Fruit fly (Drosophila melanogaster) whole organism, embryonic: ENCODE data around the gene CG13947.

Experiments
- Bteb2 ChIP-seq: fragments of 200-800 bp; sonication (Bioruptor generic); optimal IDR thresholded peaks from 2 replicates; lab custom pipeline; 2016; ENCODE audit warnings: missing biosample characterization, missing genetic modification characterization
- CG10147 ChIP-seq: fragments of 200-800 bp; sonication (Bioruptor generic); optimal IDR thresholded peaks from 2 replicates; lab custom pipeline; 2019; ENCODE audit warnings: missing biosample characterization, mild to moderate bottlenecking, missing genetic modification characterization, moderate library complexity
- CG10209 ChIP-seq: fragments of 200-800 bp; sonication (Bioruptor generic); optimal IDR thresholded peaks from 3 replicates; lab custom pipeline; 2017; ENCODE audit warnings: missing biosample characterization, mild to moderate bottlenecking, missing genetic modification characterization, missing genetic modification reagents
- CG10543 ChIP-seq: fragments of 200-800 bp; sonication (Bioruptor generic); optimal IDR thresholded peaks from 3 replicates; lab custom pipeline; 2017; ENCODE audit warnings: missing biosample characterization, mild to moderate bottlenecking, missing genetic modification characterization, moderate library complexity
- CG10654 ChIP-seq: fragments of 200-800 bp; sonication (Bioruptor generic); optimal IDR thresholded peaks from 2 replicates; lab custom pipeline; 2016; ENCODE audit warnings: missing biosample characterization, missing genetic modification characterization
- CG14667 ChIP-seq: fragments of 200-800 bp; sonication (Bioruptor generic); IDR thresholded peaks from 2 replicates; pipeline ENCODE4 v1.3.6; 2022; ENCODE audit warnings: missing biosample characterization, missing genetic modification characterization
- CG2202 ChIP-seq: fragments of 200-800 bp; sonication (Bioruptor generic); optimal IDR thresholded peaks from 2 replicates; lab custom pipeline; 2018; ENCODE audit warnings: missing biosample characterization, mild to moderate bottlenecking, missing genetic modification characterization
- CG2712 ChIP-seq: fragments of 200-800 bp; optimal IDR thresholded peaks from 3 replicates; lab custom pipeline; 2019; ENCODE audit warnings: missing biosample characterization, mild to moderate bottlenecking, missing genetic modification characterization, moderate library complexity
- CG2889 ChIP-seq: fragments of 200-800 bp; sonication (Bioruptor generic); IDR thresholded peaks from 3 replicates; pipeline ENCODE4 v1.3.6; 2022; ENCODE audit warnings: missing biosample characterization, missing genetic modification characterization
- CG34224 ChIP-seq: fragments of 200-800 bp; sonication (Bioruptor generic); IDR thresholded peaks from 3 replicates; pipeline ENCODE4 v1.3.6; 2022; ENCODE audit warnings: missing biosample characterization, missing genetic modification characterization; ENCODE audit not compliant: partially characterized antibody
- CG3847 ChIP-seq: fragments of 200-800 bp; sonication (Bioruptor generic); IDR thresholded peaks from 2 replicates; pipeline ENCODE4 v1.3.6; 2022; ENCODE audit warnings: missing biosample characterization, missing genetic modification characterization
- CG4854 ChIP-seq: fragments of 200-800 bp; sonication (Bioruptor generic); optimal IDR thresholded peaks from 2 replicates; lab custom pipeline; 2016; ENCODE audit warnings: missing biosample characterization, missing genetic modification characterization, inconsistent platforms
- CG6791 ChIP-seq: fragments of 200-800 bp; sonication (Bioruptor generic); IDR thresholded peaks from 3 replicates; pipeline ENCODE4 v1.3.6; 2022; ENCODE audit warnings: missing biosample characterization, missing genetic modification characterization; ENCODE audit not compliant: partially characterized antibody
- CG8388 ChIP-seq: fragments of 200-800 bp; sonication (Bioruptor generic); optimal IDR thresholded peaks from 2 replicates; lab custom pipeline; 2019; ENCODE audit warnings: missing biosample characterization, mild to moderate bottlenecking, missing genetic modification characterization, moderate library complexity
- CG9437 ChIP-seq: fragments of 200-800 bp; sonication (Bioruptor generic); optimal IDR thresholded peaks from 2 replicates; lab custom pipeline; 2018; ENCODE audit warnings: missing biosample characterization, mild to moderate bottlenecking, missing genetic modification characterization
- CG9876 ChIP-seq: fragments of 200-800 bp; sonication (Bioruptor generic); optimal IDR thresholded peaks from 2 replicates; lab custom pipeline; 2016; ENCODE audit warnings: missing biosample characterization, missing genetic modification characterization
- Dip3 ChIP-seq: fragments of 200-800 bp; sonication (Bioruptor generic); optimal IDR thresholded peaks from 3 replicates; lab custom pipeline; 2016; ENCODE audit warnings: missing biosample characterization, missing genetic modification characterization
- E2f2 ChIP-seq: fragments of 200-800 bp; sonication (Bioruptor generic); IDR thresholded peaks from 2 replicates; pipeline ENCODE4 v1.3.6; 2022; ENCODE audit warnings: missing biosample characterization, missing genetic modification characterization
- GATAe ChIP-seq: fragments of 200-800 bp; sonication (Bioruptor generic); conservative IDR thresholded peaks from 2 replicates; pipeline ENCODE4 v1.3.6; 2022; ENCODE audit warnings: missing biosample characterization, missing genetic modification characterization
- Hmx ChIP-seq: fragments of 200-800 bp; sonication (Bioruptor generic); optimal IDR thresholded peaks from 2 replicates; lab custom pipeline; 2016; ENCODE audit warnings: missing biosample characterization, missing genetic modification characterization
- Hr51 ChIP-seq, 2 experiments: fragments of 200-800 bp; sonication (Bioruptor generic); optimal IDR thresholded peaks; 2 replicates in 1 of 2; 3 replicates in 1 of 2; lab custom pipeline; 2016 to 2018; ENCODE audit warnings: missing biosample characterization in 2 of 2, missing genetic modification characterization in 2 of 2, mild to moderate bottlenecking in 1 of 2, moderate library complexity in 1 of 2
- Hr78 ChIP-seq, 2 experiments: fragments of 200-800 bp in 1 of 2; fragments of >200 bp in 1 of 2; sonication (Bioruptor generic) in 1 of 2; optimal IDR thresholded peaks; 2 replicates each; lab custom pipeline; 2017 to 2019; ENCODE audit warnings: missing biosample characterization in 2 of 2, missing genetic modification characterization in 2 of 2, mild to moderate bottlenecking in 1 of 2, moderate library complexity in 1 of 2
- Hsf ChIP-seq: fragments of 200-800 bp; sonication (Bioruptor generic); optimal IDR thresholded peaks from 3 replicates; lab custom pipeline; 2016; ENCODE audit warnings: missing biosample characterization, missing genetic modification characterization
- Mad ChIP-seq: fragments of 200-800 bp; sonication (Bioruptor generic); optimal IDR thresholded peaks from 2 replicates; lab custom pipeline; 2016; ENCODE audit warnings: missing biosample characterization, missing genetic modification characterization
- Med ChIP-seq: fragments of 200-800 bp; sonication (Bioruptor generic); peaks from one replicate; lab custom pipeline; 2016; ENCODE audit warnings: missing biosample characterization, missing genetic modification characterization, mild to moderate bottlenecking, inconsistent platforms, moderate library complexity
- NfI ChIP-seq: fragments of 200-800 bp; sonication (Bioruptor generic); optimal IDR thresholded peaks from 3 replicates; lab custom pipeline; 2018; ENCODE audit warnings: missing biosample characterization, mild to moderate bottlenecking, missing genetic modification characterization, moderate library complexity
- PHDP ChIP-seq: fragments of 200-800 bp; sonication (Bioruptor generic); optimal IDR thresholded peaks from 3 replicates; lab custom pipeline; 2018; ENCODE audit warnings: missing biosample characterization, mild to moderate bottlenecking, missing genetic modification characterization, moderate library complexity
- Poxn ChIP-seq: fragments of 200-800 bp; sonication (Bioruptor generic); IDR thresholded peaks from 2 replicates; pipeline ENCODE4 v1.3.6; 2022; ENCODE audit warnings: missing biosample characterization, missing genetic modification characterization
- Sin3A ChIP-seq: fragments of >200 bp; optimal IDR thresholded peaks from 2 replicates; lab custom pipeline; 2018
- Six4 ChIP-seq: fragments of 200-800 bp; sonication (Bioruptor generic); optimal IDR thresholded peaks from 2 replicates; lab custom pipeline; 2016; ENCODE audit warnings: missing biosample characterization, missing genetic modification characterization
- Sox102F ChIP-seq: fragments of 200-800 bp; sonication (Bioruptor generic); optimal IDR thresholded peaks from 2 replicates; lab custom pipeline; 2018; ENCODE audit warnings: missing biosample characterization, mild to moderate bottlenecking, missing genetic modification characterization, moderate library complexity
- ap ChIP-seq: fragments of 200-800 bp; sonication (Bioruptor generic); IDR thresholded peaks from 2 replicates; pipeline ENCODE4 v1.3.6; 2022; ENCODE audit warnings: missing biosample characterization, missing genetic modification characterization
- cato ChIP-seq: fragments of 200-800 bp; sonication (Bioruptor generic); optimal IDR thresholded peaks from 2 replicates; lab custom pipeline; 2016; ENCODE audit warnings: missing biosample characterization, missing genetic modification characterization, borderline replicate concordance
- cwo ChIP-seq: fragments of 200-800 bp; sonication (Bioruptor generic); optimal IDR thresholded peaks from 3 replicates; lab custom pipeline; 2017; ENCODE audit warnings: missing biosample characterization, missing genetic modification characterization, mild to moderate bottlenecking, moderate library complexity, missing genetic modification reagents
- gem ChIP-seq: fragments of 200-800 bp; sonication (Bioruptor generic); optimal IDR thresholded peaks from 2 replicates; lab custom pipeline; 2019; ENCODE audit warnings: missing biosample characterization, mild to moderate bottlenecking, missing genetic modification characterization, moderate library complexity
- kah ChIP-seq: fragments of 200-800 bp; sonication (Bioruptor generic); optimal IDR thresholded peaks from 2 replicates; lab custom pipeline; 2018; ENCODE audit warnings: missing biosample characterization, mild to moderate bottlenecking, missing genetic modification characterization
- lbe ChIP-seq: fragments of 200-800 bp; sonication (Bioruptor generic); optimal IDR thresholded peaks from 2 replicates; lab custom pipeline; 2016; ENCODE audit warnings: missing biosample characterization, mild to moderate bottlenecking, missing genetic modification characterization
- lmd ChIP-seq: fragments of 200-800 bp; sonication (Bioruptor generic); IDR thresholded peaks from 2 replicates; pipeline ENCODE4 v1.3.6; 2022; ENCODE audit warnings: missing biosample characterization, missing genetic modification characterization
- mam ChIP-seq: fragments of 200-800 bp; sonication (Bioruptor generic); optimal IDR thresholded peaks from 3 replicates; lab custom pipeline; 2016; ENCODE audit warnings: missing biosample characterization, missing genetic modification characterization
- org-1 ChIP-seq: fragments of 200-800 bp; sonication (Bioruptor generic); optimal IDR thresholded peaks from 2 replicates; lab custom pipeline; 2017; ENCODE audit warnings: missing biosample characterization, missing genetic modification characterization
- pzg ChIP-seq: fragments of 200-800 bp; sonication (Bioruptor generic); optimal IDR thresholded peaks from 3 replicates; lab custom pipeline; 2018; ENCODE audit warnings: missing biosample characterization, mild to moderate bottlenecking, missing genetic modification characterization, moderate library complexity
- sc ChIP-seq, 3 experiments: fragments of >200 bp in 2 of 3; fragments of 200-800 bp in 1 of 3; sonication (Bioruptor generic) in 1 of 3; optimal IDR thresholded peaks; 2 replicates in 2 of 3; 3 replicates in 1 of 3; lab custom pipeline; 2017; ENCODE audit warnings: mild to moderate bottlenecking in 1 of 3, missing biosample characterization in 1 of 3, missing genetic modification characterization in 1 of 3, missing genetic modification reagents in 1 of 3
- schlank ChIP-seq: fragments of 200-800 bp; sonication (Bioruptor generic); optimal IDR thresholded peaks from 2 replicates; lab custom pipeline; 2018; ENCODE audit warnings: missing biosample characterization, mild to moderate bottlenecking, missing genetic modification characterization
- sim ChIP-seq: fragments of 200-800 bp; sonication (Bioruptor generic); IDR thresholded peaks from 2 replicates; pipeline ENCODE4 v1.3.6; 2022; ENCODE audit warnings: missing biosample characterization, missing genetic modification characterization
- slp2 ChIP-seq: fragments of 200-800 bp; sonication (Bioruptor generic); optimal IDR thresholded peaks from 2 replicates; lab custom pipeline; 2016; ENCODE audit warnings: missing biosample characterization, missing genetic modification characterization
- stwl ChIP-seq: fragments of 200-800 bp; sonication (Bioruptor generic); optimal IDR thresholded peaks from 3 replicates; lab custom pipeline; 2018; ENCODE audit warnings: missing biosample characterization, mild to moderate bottlenecking, missing genetic modification characterization, moderate library complexity
- trem ChIP-seq: fragments of 200-800 bp; optimal IDR thresholded peaks from 3 replicates; lab custom pipeline; 2019; ENCODE audit warnings: missing biosample characterization, mild to moderate bottlenecking, missing genetic modification characterization, moderate library complexity
- wor ChIP-seq: fragments of 200-800 bp; sonication (Bioruptor generic); IDR thresholded peaks from 2 replicates; pipeline ENCODE4 v1.3.6; 2022; ENCODE audit warnings: missing biosample characterization, missing genetic modification characterization

CG13947 gene

DNA sequence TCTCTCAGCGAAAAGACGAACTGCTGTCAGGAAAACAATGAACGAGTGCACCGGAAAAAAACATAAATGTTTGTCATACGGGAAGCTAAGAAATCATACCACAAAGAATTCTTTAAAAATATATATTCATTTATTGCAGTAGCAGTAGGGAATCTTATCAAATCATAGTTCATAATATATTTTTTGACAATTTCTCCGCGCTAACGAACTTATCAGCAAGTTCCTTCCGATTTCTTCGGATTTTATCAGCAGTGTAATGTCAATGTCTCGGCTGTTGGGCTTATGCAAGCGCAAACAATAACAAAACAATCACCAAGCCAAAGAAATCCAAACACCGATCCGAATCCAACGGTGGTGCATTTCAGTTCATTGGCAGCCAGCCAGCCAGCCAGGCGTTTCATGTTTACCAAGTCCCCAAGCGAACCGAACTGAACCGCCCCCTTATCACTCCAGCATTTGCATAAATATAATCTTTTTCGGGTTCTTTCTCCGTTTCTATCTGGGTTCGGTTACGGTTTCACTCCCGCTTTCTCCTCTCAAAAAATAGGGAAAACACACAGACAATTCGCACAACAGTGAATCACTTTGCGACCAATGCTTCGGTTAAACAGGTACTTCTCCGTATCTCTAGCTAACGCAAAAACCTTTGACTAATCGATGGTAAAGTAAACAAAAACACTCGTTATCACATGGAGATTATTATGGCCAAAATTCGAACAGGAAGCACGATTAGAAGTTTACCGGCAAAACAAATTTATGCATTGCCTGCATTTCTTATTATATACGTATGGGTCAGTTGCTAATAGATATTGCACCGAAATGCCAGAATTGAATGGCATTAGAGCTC is 48.8 kb downstream of the CG13947 start (continued):
- no peak for TF ChIP-seq sc (optimal IDR thresholded peaks at IDR 0.05; lab: Kevin White, UChicago)
- peak; percentile 69 for TF ChIP-seq sc (GFP tag; optimal IDR thresholded peaks at IDR 0.05; lab: Kevin White, UChicago)
- TF ChIP-seq Bteb2 = no peak
- no peak for TF ChIP-seq Hr51 (GFP tag; optimal IDR thresholded peaks at IDR 0.05; lab: Kevin White, UChicago)
- peak; percentile 74 for TF ChIP-seq Med (GFP tag; lab: Kevin White, UChicago)
- no peak for TF ChIP-seq Sin3A (lab: Kevin White, UChicago)
- peak; percentile 29 for TF ChIP-seq CG9437 (GFP tag; lab: Kevin White, UChicago)
- peak; percentile 18 for TF ChIP-seq cato
- TF ChIP-seq CG2712 (tag; lab: Kevin White, UChicago) = peak; percentile 63
- TF ChIP-seq CG10543 (GFP tag; lab: Kevin White, UChicago) = no peak
- TF ChIP-seq cwo (GFP tag; lab: Kevin White, UChicago) = peak; percentile 26
- TF ChIP-seq NfI = no peak
- no peak for TF ChIP-seq ap (GFP tag; lab: Robert Waterston, UW)
- no peak for TF ChIP-seq wor (GFP tag; lab: Robert Waterston, UW)
- TF ChIP-seq sim = no peak
- no peak for TF ChIP-seq kah (GFP tag; lab: Kevin White, UChicago)
- no peak; the same call in 1 of the 2 replicates for TF ChIP-seq lmd (GFP tag; lab: Robert Waterston, UW)
- TF ChIP-seq Hmx (GFP tag; lab: Kevin White, UChicago) = no peak
- no peak for TF ChIP-seq CG10654 (GFP tag; lab: Kevin White, UChicago)
- TF ChIP-seq CG14667 = no peak
- TF ChIP-seq CG3847 (GFP tag; lab: Robert Waterston, UW) = no peak
- TF ChIP-seq CG2202 (tag; lab: Kevin White, UChicago) = peak; percentile 54
- peak; percentile 50 for TF ChIP-seq Hsf (GFP tag; lab: Kevin White, UChicago)
- no peak for TF ChIP-seq CG6791
- no peak for TF ChIP-seq lbe (GFP tag; lab: Kevin White, UChicago)
- TF ChIP-seq Hr78 (GFP tag; optimal IDR thresholded peaks at IDR 0.05; lab: Kevin White, UChicago) = peak in 1 of 2 experiments; percentile 68
- TF ChIP-seq org-1 (GFP tag; lab: Kevin White, UChicago) = peak; percentile 46
- no peak for TF ChIP-seq Poxn
- peak; percentile 84 for TF ChIP-seq gem (tag; lab: Kevin White, UChicago)
- TF ChIP-seq slp2 (GFP tag; lab: Kevin White, UChicago) = no peak
- TF ChIP-seq CG2889 = no peak
- TF ChIP-seq mam = no peak
- peak; percentile 7 for TF ChIP-seq Six4 (GFP tag; lab: Kevin White, UChicago)
- TF ChIP-seq CG10147 = no peak
- no peak for TF ChIP-seq GATAe (GFP tag; lab: Robert Waterston, UW)
- peak; percentile 23 for TF ChIP-seq CG8388 (GFP tag; lab: Kevin White, UChicago)
- no peak for TF ChIP-seq CG34224
- TF ChIP-seq CG10209 (GFP tag; lab: Kevin White, UChicago) = peak; percentile 33
- peak; percentile 71 for TF ChIP-seq PHDP (tag; lab: Kevin White, UChicago)
- TF ChIP-seq schlank (tag; lab: Kevin White, UChicago) = no peak
- TF ChIP-seq pzg (GFP tag; lab: Kevin White, UChicago) = no peak
- TF ChIP-seq E2f2 (GFP tag; lab: Robert Waterston, UW) = no peak
- TF ChIP-seq Sox102F = peak; percentile 90
- TF ChIP-seq stwl (tag; lab: Kevin White, UChicago) = no peak
- TF ChIP-seq CG4854 (GFP tag; lab: Kevin White, UChicago) = peak; percentile 10
- no peak for TF ChIP-seq Mad (GFP tag; lab: Kevin White, UChicago)
- no peak for TF ChIP-seq CG9876 (GFP tag; lab: Kevin White, UChicago)
- TF ChIP-seq trem = peak; percentile 8
- no peak for TF ChIP-seq Dip3 (GFP tag; lab: Kevin White, UChicago)
